Worm (Caenorhabditis elegans) whole organism, early embryonic: ENCODE measurements around the gene F55C9.6.

Source experiments
- ama-1 ChIP-seq: fragments of 150-350 bp; optimal IDR thresholded peaks from 2 replicates; lab custom pipeline; 2014
- flt-1 ChIP-seq: fragments of 200-800 bp; sonication (Bioruptor generic); IDR thresholded peaks from 2 replicates; pipeline ENCODE4 v1.3.6; 2022; ENCODE audit warnings: missing genetic modification characterization, missing compliant biosample characterization
- sea-1 ChIP-seq: fragments of 200-800 bp; sonication (Bioruptor generic); conservative IDR thresholded peaks from 2 replicates; pipeline ENCODE4 v1.3.6; 2022; ENCODE audit warnings: missing genetic modification characterization, missing compliant biosample characterization
- tbx-37 ChIP-seq: fragments of 200-800 bp; sonication (Bioruptor generic); conservative IDR thresholded peaks from 2 replicates; pipeline ENCODE4 v1.3.6; 2022; ENCODE audit warnings: missing genetic modification reagents, missing genetic modification characterization, missing compliant biosample characterization

DNA sequence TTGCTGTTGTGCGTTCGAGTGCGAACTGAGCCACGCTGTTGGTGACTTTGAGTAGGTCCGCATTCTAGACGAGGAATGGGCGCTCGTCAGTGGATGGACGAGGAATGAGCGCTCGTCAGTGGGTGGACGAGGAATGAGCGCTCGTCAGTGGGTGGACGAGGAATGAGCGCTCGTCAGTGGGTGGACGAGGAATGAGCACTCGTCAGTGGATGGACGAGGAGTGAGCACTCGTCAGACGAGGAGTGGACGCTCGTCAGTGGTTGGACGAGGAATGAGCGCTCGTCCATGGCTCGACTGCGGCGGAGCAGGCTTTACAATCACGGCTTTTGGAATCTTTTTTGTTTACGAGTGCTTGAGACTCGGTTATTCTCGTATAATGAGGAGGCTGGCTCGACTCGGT lies 18.1 kb downstream of the F55C9.6 start:
- TF ChIP-seq ama-1 (lab: Kevin White, UChicago) (no peak), flt-1 (no peak), tbx-37 (GFP tag; lab: Robert Waterston, UW) (no peak), sea-1 (GFP tag; lab: Robert Waterston, UW) (no peak)
